Fruit fly (Drosophila melanogaster): ENCODE measurements around the gene FoxK.

Gene FoxK

DNA sequence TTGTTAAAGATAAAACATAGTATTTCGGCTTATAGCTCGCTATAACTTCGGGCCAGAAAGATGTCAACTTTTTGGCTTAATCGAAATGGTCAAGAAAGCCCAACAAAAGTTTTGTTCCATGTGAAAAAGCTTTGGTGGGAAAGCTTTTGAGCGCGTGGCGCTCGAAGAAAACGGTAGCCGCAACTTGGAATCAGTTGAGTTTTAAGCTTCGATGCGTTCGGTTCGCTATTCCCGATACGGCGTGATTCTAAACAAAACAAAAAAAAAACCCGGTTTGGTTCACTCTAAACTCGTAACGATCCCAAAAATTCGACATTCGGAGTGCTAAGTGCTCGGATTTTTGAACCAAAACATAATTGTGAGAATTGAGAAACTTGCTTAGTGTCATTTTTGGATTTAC lies 15.3 kb upstream of the FoxK start, which contains the start of gene IRSp53 (continued):
- no peak for TF ChIP-seq CG17568 (GFP tag; optimal IDR thresholded peaks at IDR 0.05)
- 0 out of 2 replicates have a peak, but pooled peaks have one; percentile 5 for TF ChIP-seq Drgx (GFP tag; IDR thresholded peaks at IDR 0.05)
- no peak for TF ChIP-seq BtbVII (GFP tag; optimal IDR thresholded peaks at IDR 0.05)
- no peak for TF ChIP-seq sug (tag; optimal IDR thresholded peaks at IDR 0.05)
- TF ChIP-seq CG9817 (tag; optimal IDR thresholded peaks at IDR 0.05) = no peak
- no peak for TF ChIP-seq Bteb2 (GFP tag; optimal IDR thresholded peaks at IDR 0.05)
- TF ChIP-seq Sry-β (GFP tag; optimal IDR thresholded peaks at IDR 0.05) = no peak
- TF ChIP-seq CG7556 (GFP tag; optimal IDR thresholded peaks at IDR 0.05) = no peak
- TF ChIP-seq twi (tag; optimal IDR thresholded peaks at IDR 0.05) = no peak
- no peak for TF ChIP-seq lilli (GFP tag; optimal IDR thresholded peaks at IDR 0.05)
- no peak for TF ChIP-seq NfI (GFP tag; optimal IDR thresholded peaks at IDR 0.05)
- TF ChIP-seq gt (GFP tag; IDR thresholded peaks at IDR 0.05) = no peak
- TF ChIP-seq chif (GFP tag; optimal IDR thresholded peaks at IDR 0.05) = no peak
- no peak for TF ChIP-seq CG9437 (GFP tag; optimal IDR thresholded peaks at IDR 0.05)
- TF ChIP-seq CG9932 (GFP tag; IDR thresholded peaks at IDR 0.05) = no peak
- TF ChIP-seq Atf6 (GFP tag; IDR thresholded peaks at IDR 0.05) = no peak
- TF ChIP-seq Hr51 (GFP tag; optimal IDR thresholded peaks at IDR 0.05) = no peak
- TF ChIP-seq Jarid2 (GFP tag; optimal IDR thresholded peaks at IDR 0.05) = peak; percentile 79
- no peak for TF ChIP-seq Mrtf (GFP tag; IDR thresholded peaks at IDR 0.05)
- no peak for TF ChIP-seq dysf (GFP tag; IDR thresholded peaks at IDR 0.05)
- no peak for TF ChIP-seq unc-4 (GFP tag; IDR thresholded peaks at IDR 0.05; ENCODE audit: partially characterized antibody)
- no peak for TF ChIP-seq Aef1 (GFP tag; IDR thresholded peaks at IDR 0.05)
- TF ChIP-seq CG8478 (optimal IDR thresholded peaks at IDR 0.05) = no peak
- no peak for TF ChIP-seq CG17328 (GFP tag; IDR thresholded peaks at IDR 0.05)
- TF ChIP-seq cad (GFP tag; optimal IDR thresholded peaks at IDR 0.05) = no peak
- peak; percentile 31; the same call in 1 of the 2 replicates for TF ChIP-seq CG13287 (GFP tag; IDR thresholded peaks at IDR 0.05; ENCODE audit: partially characterized antibody)
- TF ChIP-seq ato (GFP tag; IDR thresholded peaks at IDR 0.05; ENCODE audit: partially characterized antibody) = peak; percentile 51; the same call in 1 of the 2 replicates
- no peak for TF ChIP-seq CG12659 (GFP tag; optimal IDR thresholded peaks at IDR 0.05)
- 0 out of 2 replicates have a peak, but pooled peaks have one; percentile 17 for TF ChIP-seq Bgb (GFP tag; IDR thresholded peaks at IDR 0.05; ENCODE audit: partially characterized antibody)
- no peak for TF ChIP-seq H2.0 (GFP tag; IDR thresholded peaks at IDR 0.05)
- no peak for TF ChIP-seq chinmo (GFP tag; IDR thresholded peaks at IDR 0.05; ENCODE audit: partially characterized antibody)
- TF ChIP-seq Awh (GFP tag; IDR thresholded peaks at IDR 0.05) = no peak
- TF ChIP-seq CG2889 (GFP tag; IDR thresholded peaks at IDR 0.05) = no peak
- no peak for TF ChIP-seq Rfx (GFP tag; IDR thresholded peaks at IDR 0.05)
- no peak for TF ChIP-seq lbe (GFP tag; optimal IDR thresholded peaks at IDR 0.05)
- no peak for TF ChIP-seq HLHmδ (GFP tag; optimal IDR thresholded peaks at IDR 0.05)
- TF ChIP-seq Ada2b (GFP tag; IDR thresholded peaks at IDR 0.05) = no peak
- no peak for TF ChIP-seq chn (GFP tag; optimal IDR thresholded peaks at IDR 0.05)
- TF ChIP-seq Mad (GFP tag; optimal IDR thresholded peaks at IDR 0.05) = no peak
- peak; percentile 37 for TF ChIP-seq sqz (GFP tag; optimal IDR thresholded peaks at IDR 0.05)
- TF ChIP-seq Dfd (GFP tag; optimal IDR thresholded peaks at IDR 0.05) = no peak
- TF ChIP-seq Myb (GFP tag; optimal IDR thresholded peaks at IDR 0.05) = no peak
- no peak for TF ChIP-seq p53 (GFP tag; optimal IDR thresholded peaks at IDR 0.05)
- no peak for TF ChIP-seq fd102C (GFP tag; optimal IDR thresholded peaks at IDR 0.05)
- TF ChIP-seq CG43689 (GFP tag; IDR thresholded peaks at IDR 0.05) = no peak
- TF ChIP-seq zen2 (GFP tag; IDR thresholded peaks at IDR 0.05; ENCODE audit: partially characterized antibody) = no peak
- TF ChIP-seq CrebB (tag; optimal IDR thresholded peaks at IDR 0.05) = no peak
- no peak for TF ChIP-seq CG11560 (tag; IDR thresholded peaks at IDR 0.05)
- TF ChIP-seq Taf1 (GFP tag; IDR thresholded peaks at IDR 0.05) = no peak
- TF ChIP-seq salm (tag; optimal IDR thresholded peaks at IDR 0.05) = no peak
- TF ChIP-seq zf30C (GFP tag; optimal IDR thresholded peaks at IDR 0.05) = no peak
- no peak for TF ChIP-seq ase (GFP tag; IDR thresholded peaks at IDR 0.05)
